Worm (Caenorhabditis elegans) whole organism, late embryonic: ENCODE measurements around the gene R148.5.

ENCODE experiments used
- C38D4.7 ChIP-seq: fragments of 200-800 bp; sonication (Bioruptor generic); optimal IDR thresholded peaks from 2 replicates; lab custom pipeline; 2018; ENCODE audit warnings: mild to moderate bottlenecking, missing genetic modification characterization, moderate library complexity, missing compliant biosample characterization
- K02D7.2 ChIP-seq: sonication (generic microtip); optimal IDR thresholded peaks from 2 replicates; lab custom pipeline; 2017; ENCODE audit warnings: mild to moderate bottlenecking, missing genetic modification characterization, missing compliant biosample characterization
- ahr-1 ChIP-seq: sonication (generic microtip); optimal IDR thresholded peaks from 2 replicates; lab custom pipeline; 2016; ENCODE audit warnings: missing genetic modification characterization, missing compliant biosample characterization
- ceh-14 ChIP-seq: sonication (generic microtip); optimal IDR thresholded peaks from 2 replicates; lab custom pipeline; 2016; ENCODE audit warnings: missing genotype, missing genetic modification characterization, missing compliant biosample characterization
- ceh-18 ChIP-seq: sonication (generic microtip); optimal IDR thresholded peaks from 2 replicates; lab custom pipeline; 2016; ENCODE audit warnings: missing genetic modification characterization, missing compliant biosample characterization
- ceh-19 ChIP-seq: fragments of 200-800 bp; sonication (Bioruptor generic); optimal IDR thresholded peaks from 2 replicates; lab custom pipeline; 2018; ENCODE audit warnings: mild to moderate bottlenecking, missing genetic modification characterization, missing compliant biosample characterization
- ceh-2 ChIP-seq: sonication (generic microtip); optimal IDR thresholded peaks from 2 replicates; lab custom pipeline; 2016; ENCODE audit warnings: missing genotype, missing genetic modification characterization, missing compliant biosample characterization
- ceh-31 ChIP-seq: sonication (generic microtip); optimal IDR thresholded peaks from 2 replicates; lab custom pipeline; 2016; ENCODE audit warnings: missing genetic modification characterization, missing compliant biosample characterization
- ceh-34 ChIP-seq: sonication (generic microtip); optimal IDR thresholded peaks from 2 replicates; lab custom pipeline; 2016; ENCODE audit warnings: mild to moderate bottlenecking, missing genetic modification characterization, missing compliant biosample characterization
- ceh-6 ChIP-seq: fragments of 200-800 bp; sonication (Bioruptor generic); optimal IDR thresholded peaks from 2 replicates; lab custom pipeline; 2018; ENCODE audit warnings: mild to moderate bottlenecking, missing genetic modification characterization, missing compliant biosample characterization
- ceh-9 ChIP-seq: sonication (generic microtip); optimal IDR thresholded peaks from 2 replicates; lab custom pipeline; 2016; ENCODE audit warnings: mild to moderate bottlenecking, missing genetic modification characterization, inconsistent platforms, missing compliant biosample characterization
- elt-2 ChIP-seq: sonication (generic microtip); optimal IDR thresholded peaks from 2 replicates; lab custom pipeline; 2016; ENCODE audit warnings: missing genetic modification reagents, missing genetic modification characterization, missing compliant biosample characterization
- eyg-1 ChIP-seq: sonication (generic microtip); optimal IDR thresholded peaks from 2 replicates; lab custom pipeline; 2016; ENCODE audit warnings: missing genotype, missing genetic modification characterization, missing compliant biosample characterization
- hlh-15 ChIP-seq: sonication (generic microtip); optimal IDR thresholded peaks from 2 replicates; lab custom pipeline; 2016; ENCODE audit warnings: missing genetic modification characterization, missing compliant biosample characterization
- madf-2 ChIP-seq: sonication (generic microtip); optimal IDR thresholded peaks from 2 replicates; lab custom pipeline; 2017; ENCODE audit warnings: missing genetic modification characterization, missing compliant biosample characterization
- nfya-1 ChIP-seq: sonication (generic microtip); optimal IDR thresholded peaks from 2 replicates; lab custom pipeline; 2017; ENCODE audit warnings: missing genetic modification characterization, mild to moderate bottlenecking, missing compliant biosample characterization, antibody characterized with exemption, moderate library complexity
- nhr-11 ChIP-seq: fragments of 150-350 bp; optimal IDR thresholded peaks from 2 replicates; lab custom pipeline; 2014; ENCODE audit warnings: missing biosample characterization, missing genetic modification characterization
- npax-4 ChIP-seq: sonication (generic microtip); optimal IDR thresholded peaks from 2 replicates; lab custom pipeline; 2016; ENCODE audit warnings: missing genetic modification characterization, missing compliant biosample characterization
- pag-3 ChIP-seq: sonication (generic microtip); optimal IDR thresholded peaks from 2 replicates; lab custom pipeline; 2016; ENCODE audit warnings: missing compliant biosample characterization, missing genetic modification characterization, borderline replicate concordance
- pat-9 ChIP-seq: fragments of 200-800 bp; sonication (Bioruptor generic); optimal IDR thresholded peaks from 2 replicates; lab custom pipeline; 2018; ENCODE audit warnings: mild to moderate bottlenecking, missing genetic modification characterization, moderate library complexity, missing compliant biosample characterization
- pqm-1 ChIP-seq: sonication (generic microtip); optimal IDR thresholded peaks from 2 replicates; lab custom pipeline; 2016; ENCODE audit warnings: missing genetic modification characterization, missing compliant biosample characterization
- ref-2 ChIP-seq: sonication (generic microtip); optimal IDR thresholded peaks from 2 replicates; lab custom pipeline; 2016; ENCODE audit warnings: missing genetic modification characterization, missing compliant biosample characterization
- rnt-1 ChIP-seq: sonication (generic microtip); optimal IDR thresholded peaks from 2 replicates; lab custom pipeline; 2016; ENCODE audit warnings: missing genetic modification characterization, missing compliant biosample characterization
- tbx-2 ChIP-seq: sonication (generic microtip); optimal IDR thresholded peaks from 2 replicates; lab custom pipeline; 2016; ENCODE audit warnings: missing genetic modification characterization, missing compliant biosample characterization
- unc-42 ChIP-seq: sonication (generic microtip); optimal IDR thresholded peaks from 2 replicates; lab custom pipeline; 2016; ENCODE audit warnings: missing genotype, missing genetic modification characterization, missing compliant biosample characterization
- unc-55 ChIP-seq: sonication (generic microtip); optimal IDR thresholded peaks from 2 replicates; lab custom pipeline; 2017; ENCODE audit warnings: missing biosample characterization, missing genetic modification reagents, missing genetic modification characterization

The R148.5 gene

ce11 chrIII:3127613-3128012 is 37.8 kb upstream of the R148.5 start:
- TF ChIP-seq nfya-1: peak; percentile 14
- TF ChIP-seq unc-55 (GFP tag; lab: Kevin White, UChicago): no peak
- TF ChIP-seq ahr-1 (tag; lab: Kevin White, UChicago): no peak
- TF ChIP-seq unc-42 (tag; lab: Kevin White, UChicago): no peak
- TF ChIP-seq eyg-1 (tag; lab: Kevin White, UChicago): no peak
- TF ChIP-seq tbx-2 (tag; lab: Kevin White, UChicago): peak; percentile 2
- TF ChIP-seq madf-2: no peak
- no peak for TF ChIP-seq elt-2 (tag; lab: Kevin White, UChicago)
- TF ChIP-seq npax-4 (tag; lab: Kevin White, UChicago): no peak

ce11 chrIII:3129036-3129435 is 36.4 kb upstream of the R148.5 start, which contains the start of gene Y53G8B.1:
Y53G8B.1 (plus strand) TSS chrIII:3129277.
- TF ChIP-seq elt-2 (tag; lab: Kevin White, UChicago) (peak; percentile 2), pqm-1 (tag; lab: Kevin White, UChicago) (no peak)

- TF ChIP-seq ceh-2 (tag; lab: Kevin White, UChicago): no peak
- TF ChIP-seq nhr-11 (tag; lab: Kevin White, UChicago): no peak
- no peak for TF ChIP-seq pag-3 (tag; lab: Kevin White, UChicago)
- no peak for TF ChIP-seq ref-2
- peak; percentile 48 for TF ChIP-seq ceh-31 (tag; lab: Kevin White, UChicago)
- peak; percentile 93 for TF ChIP-seq unc-42 (tag; lab: Kevin White, UChicago)
- no peak for TF ChIP-seq pqm-1 (tag; lab: Kevin White, UChicago)
- no peak for TF ChIP-seq ceh-18 (tag; lab: Kevin White, UChicago)
Measured at ce11 chrIII:3136325-3137001, 29.0 kb upstream of the R148.5 start.

ce11 chrIII:3138087-3138486 is 27.4 kb upstream of the R148.5 start:
- no peak for TF ChIP-seq K02D7.2 (tag; lab: Kevin White, UChicago)
- TF ChIP-seq rnt-1 (tag; lab: Kevin White, UChicago): no peak
- TF ChIP-seq unc-42 (tag; lab: Kevin White, UChicago): peak; percentile 52
- TF ChIP-seq ceh-14 (tag; lab: Kevin White, UChicago): no peak
- TF ChIP-seq hlh-15 (tag; lab: Kevin White, UChicago): no peak
- TF ChIP-seq, all 69 proteins: peak for 1

- TF ChIP-seq C38D4.7 (GFP tag; lab: Kevin White, UChicago) (no peak), unc-42 (tag; lab: Kevin White, UChicago) (peak; percentile 81)
Measured at ce11 chrIII:3139144-3139543, 26.3 kb upstream of the R148.5 start, which contains the start of gene mec-12. mec-12 (minus strand) TSS chrIII:3139234.

- TF ChIP-seq ceh-34 (peak; percentile 99), ceh-19 (peak; percentile 76), pat-9 (tag; lab: Kevin White, UChicago) (no peak)
Measured at ce11 chrIII:3140227-3140626, 25.2 kb upstream of the R148.5 start.

- no peak for TF ChIP-seq madf-2
- TF ChIP-seq ceh-9: no peak
Measured at ce11 chrIII:3142078-3142477, 23.4 kb upstream of the R148.5 start.

- no peak for TF ChIP-seq ceh-6
- TF ChIP-seq, all 69 proteins: peak for 0
Measured at ce11 chrIII:3143657-3144056, 21.8 kb upstream of the R148.5 start, which contains the start of gene C44B11.4. C44B11.4 (minus strand) TSS chrIII:3143757.
